Worm (Caenorhabditis elegans) whole organism, young adult: ENCODE data around the gene F21G4.6.

Source experiments
- B0019.2 ChIP-seq: fragments of 200-800 bp; sonication (Bioruptor generic); conservative IDR thresholded peaks from 2 replicates; pipeline ENCODE4 v1.3.6; 2022; ENCODE audit warnings: missing genetic modification reagents, missing genetic modification characterization, missing compliant biosample characterization
- B0035.1 ChIP-seq: sonication (generic microtip); optimal IDR thresholded peaks from 2 replicates; lab custom pipeline; 2016; ENCODE audit warnings: missing genetic modification characterization, mild to moderate bottlenecking, missing compliant biosample characterization, missing genotype, missing genetic modification reagents
- C06A6.2 ChIP-seq: fragments of 200-800 bp; sonication (Bioruptor generic); conservative IDR thresholded peaks from 2 replicates; pipeline ENCODE4 v1.3.6; 2022; ENCODE audit warnings: missing genetic modification characterization, missing compliant biosample characterization
- C17E4.6 ChIP-seq: fragments of 200-800 bp; sonication (Bioruptor generic); IDR thresholded peaks from 2 replicates; pipeline ENCODE4 v1.3.6; 2022; ENCODE audit warnings: missing genetic modification reagents, missing genetic modification characterization, missing compliant biosample characterization
- F10E7.11 ChIP-seq: sonication (generic microtip); optimal IDR thresholded peaks from 2 replicates; lab custom pipeline; 2017; ENCODE audit warnings: mild to moderate bottlenecking, missing genetic modification characterization, moderate library complexity, missing compliant biosample characterization
- F22D6.2 ChIP-seq: sonication (generic microtip); optimal IDR thresholded peaks from 2 replicates; lab custom pipeline; 2016; ENCODE audit warnings: mild to moderate bottlenecking, missing genetic modification characterization, missing compliant biosample characterization
- F57C9.4 ChIP-seq: sonication (generic microtip); optimal IDR thresholded peaks from 2 replicates; lab custom pipeline; 2017; ENCODE audit warnings: mild to moderate bottlenecking, missing genetic modification characterization, missing compliant biosample characterization
- T26A5.8 ChIP-seq: sonication (generic microtip); optimal IDR thresholded peaks from 2 replicates; lab custom pipeline; 2016; ENCODE audit warnings: missing genetic modification characterization, missing compliant biosample characterization
- Y53G8AR.9 ChIP-seq: fragments of 200-800 bp; sonication (Bioruptor generic); conservative IDR thresholded peaks from 2 replicates; pipeline ENCODE4 v1.3.6; 2022; ENCODE audit warnings: missing genetic modification reagents, missing genetic modification characterization, missing compliant biosample characterization
- akir-1 ChIP-seq: fragments of 200-800 bp; sonication (Bioruptor generic); optimal IDR thresholded peaks from 2 replicates; lab custom pipeline; 2018; ENCODE audit warnings: mild to moderate bottlenecking, missing genetic modification characterization, moderate library complexity, missing compliant biosample characterization
- aptf-2 ChIP-seq: fragments of 200-800 bp; sonication (Bioruptor generic); conservative IDR thresholded peaks from 2 replicates; pipeline ENCODE4 v1.3.6; 2022; ENCODE audit warnings: missing genetic modification reagents, missing genetic modification characterization, missing compliant biosample characterization
- aptf-3 ChIP-seq: fragments of 200-800 bp; sonication (Bioruptor generic); IDR thresholded peaks from 2 replicates; pipeline ENCODE4 v1.3.6; 2022; ENCODE audit warnings: missing genetic modification characterization, missing compliant biosample characterization
- atf-7 ChIP-seq: sonication (generic microtip); optimal IDR thresholded peaks from 2 replicates; lab custom pipeline; 2017; ENCODE audit warnings: mild to moderate bottlenecking, missing genetic modification characterization, missing compliant biosample characterization
- attf-3 ChIP-seq: fragments of 200-800 bp; sonication (Bioruptor generic); conservative IDR thresholded peaks from 2 replicates; pipeline ENCODE4 v1.3.6; 2022; ENCODE audit warnings: missing genetic modification reagents, missing genetic modification characterization, missing compliant biosample characterization
- bed-1 ChIP-seq: fragments of 200-800 bp; sonication (Bioruptor generic); IDR thresholded peaks from 2 replicates; pipeline ENCODE4 v1.3.6; 2022; ENCODE audit warnings: missing genetic modification reagents, missing genetic modification characterization, missing compliant biosample characterization
- ceh-91 ChIP-seq: fragments of 200-800 bp; sonication (Bioruptor generic); IDR thresholded peaks from 2 replicates; pipeline ENCODE4 v1.3.6; 2022; ENCODE audit warnings: missing genetic modification reagents, missing genetic modification characterization, missing compliant biosample characterization
- die-1 ChIP-seq: sonication (generic microtip); optimal IDR thresholded peaks from 2 replicates; lab custom pipeline; 2016; ENCODE audit warnings: missing genotype, mild to moderate bottlenecking, missing genetic modification characterization, missing compliant biosample characterization
- dox-1 ChIP-seq: fragments of 200-800 bp; sonication (Bioruptor generic); IDR thresholded peaks from 2 replicates; pipeline ENCODE4 v1.3.6; 2022; ENCODE audit warnings: missing genetic modification reagents, missing genetic modification characterization, missing compliant biosample characterization
- egl-18 ChIP-seq: fragments of 200-800 bp; sonication (Bioruptor generic); IDR thresholded peaks from 2 replicates; pipeline ENCODE4 v1.3.6; 2022; ENCODE audit warnings: missing genetic modification reagents, missing genetic modification characterization, missing compliant biosample characterization
- egl-44 ChIP-seq: fragments of 200-800 bp; sonication (Bioruptor generic); IDR thresholded peaks from 2 replicates; pipeline ENCODE4 v1.3.6; 2022; ENCODE audit warnings: missing genetic modification reagents, missing genetic modification characterization, missing compliant biosample characterization
- ekl-4 ChIP-seq: fragments of 200-800 bp; sonication (Bioruptor generic); IDR thresholded peaks from 2 replicates; pipeline ENCODE4 v1.3.6; 2022; ENCODE audit warnings: missing genetic modification reagents, missing genetic modification characterization, missing compliant biosample characterization
- gei-17 ChIP-seq: fragments of 200-800 bp; sonication (Bioruptor generic); optimal IDR thresholded peaks from 2 replicates; lab custom pipeline; 2018; ENCODE audit warnings: mild to moderate bottlenecking, missing genetic modification characterization, missing compliant biosample characterization
- hlh-26 ChIP-seq: fragments of 200-800 bp; sonication (Bioruptor generic); conservative IDR thresholded peaks from 2 replicates; pipeline ENCODE4 v1.3.6; 2022; ENCODE audit warnings: missing genetic modification reagents, missing genetic modification characterization, missing compliant biosample characterization
- hmg-1.2 ChIP-seq: fragments of 200-800 bp; sonication (Bioruptor generic); IDR thresholded peaks from 2 replicates; pipeline ENCODE4 v1.3.6; 2022; ENCODE audit warnings: missing genetic modification reagents, missing genetic modification characterization, missing compliant biosample characterization
- hsf-1 ChIP-seq: fragments of 200-800 bp; sonication (Bioruptor generic); IDR thresholded peaks from 2 replicates; pipeline ENCODE4 v1.3.6; 2022; ENCODE audit warnings: missing genetic modification reagents, missing genetic modification characterization, missing compliant biosample characterization
- lag-1 ChIP-seq: fragments of 200-800 bp; sonication (Bioruptor generic); IDR thresholded peaks from 2 replicates; pipeline ENCODE4 v1.3.6; 2022; ENCODE audit warnings: missing genetic modification reagents, missing genetic modification characterization, missing compliant biosample characterization
- lin-40 ChIP-seq: sonication (generic microtip); optimal IDR thresholded peaks from 2 replicates; lab custom pipeline; 2016; ENCODE audit warnings: missing genetic modification characterization, mild to moderate bottlenecking, missing compliant biosample characterization, missing genotype, missing genetic modification reagents
- lir-1 ChIP-seq: fragments of 200-800 bp; sonication (Bioruptor generic); conservative IDR thresholded peaks from 2 replicates; pipeline ENCODE4 v1.3.6; 2022; ENCODE audit warnings: missing genetic modification reagents, missing genetic modification characterization, missing compliant biosample characterization
- lsl-1 ChIP-seq: fragments of 200-800 bp; sonication (Bioruptor generic); optimal IDR thresholded peaks from 2 replicates; lab custom pipeline; 2018; ENCODE audit warnings: mild to moderate bottlenecking, missing genetic modification characterization, moderate library complexity, missing compliant biosample characterization
- lsy-27 ChIP-seq: sonication (generic microtip); optimal IDR thresholded peaks from 2 replicates; lab custom pipeline; 2017; ENCODE audit warnings: missing genetic modification characterization, mild to moderate bottlenecking, missing compliant biosample characterization, antibody characterized with exemption, missing genotype, borderline replicate concordance; ENCODE audit not compliant: insufficient read depth
- nfya-1 ChIP-seq: sonication (generic microtip); optimal IDR thresholded peaks from 2 replicates; lab custom pipeline; 2017; ENCODE audit warnings: antibody characterized with exemption, missing compliant biosample characterization, missing genetic modification characterization, borderline replicate concordance; ENCODE audit not compliant: insufficient read depth
- nfyb-1 ChIP-seq: fragments of 200-800 bp; sonication (Bioruptor generic); IDR thresholded peaks from 2 replicates; pipeline ENCODE4 v1.3.6; 2022; ENCODE audit warnings: missing genetic modification reagents, missing genetic modification characterization, missing compliant biosample characterization
- nhr-120 ChIP-seq: fragments of 200-800 bp; sonication (Bioruptor generic); IDR thresholded peaks from 2 replicates; pipeline ENCODE4 v1.3.6; 2022; ENCODE audit warnings: missing genetic modification characterization, missing compliant biosample characterization
- pha-4 ChIP-seq: fragments of 150-350 bp; sonication (generic microtip); optimal IDR thresholded peaks from 2 replicates; lab custom pipeline; 2014; ENCODE audit warnings: missing biosample characterization, missing genetic modification reagents, missing genetic modification characterization
- rec-8 ChIP-seq, 2 experiments: sonication (generic microtip); optimal IDR thresholded peaks; 2 replicates each; lab custom pipeline; 2016; ENCODE audit warnings: mild to moderate bottlenecking in 2 of 2, missing genetic modification characterization in 2 of 2, missing genetic modification reagents in 2 of 2, missing genotype in 2 of 2, missing biosample characterization in 1 of 2, missing compliant biosample characterization in 1 of 2, moderate library complexity in 1 of 2
- snpc-1.3 ChIP-seq: sonication (generic microtip); optimal IDR thresholded peaks from 2 replicates; lab custom pipeline; 2017; ENCODE audit warnings: missing genetic modification characterization, mild to moderate bottlenecking, missing compliant biosample characterization, antibody characterized with exemption, moderate library complexity, missing genotype, missing genetic modification reagents; ENCODE audit not compliant: insufficient read depth
- snpc-3.4 ChIP-seq: sonication (generic microtip); optimal IDR thresholded peaks from 2 replicates; lab custom pipeline; 2017; ENCODE audit warnings: missing genetic modification characterization, mild to moderate bottlenecking, missing compliant biosample characterization, antibody characterized with exemption, moderate library complexity, missing genotype, missing genetic modification reagents
- sptf-2 ChIP-seq: fragments of 200-800 bp; sonication (Bioruptor generic); optimal IDR thresholded peaks from 2 replicates; lab custom pipeline; 2018; ENCODE audit warnings: mild to moderate bottlenecking, missing genetic modification characterization, missing compliant biosample characterization
- zfh-2 ChIP-seq: fragments of 200-800 bp; sonication (Bioruptor generic); conservative IDR thresholded peaks from 2 replicates; pipeline ENCODE4 v1.3.6; 2022; ENCODE audit warnings: missing genetic modification reagents, missing genetic modification characterization, missing compliant biosample characterization
- zim-3 ChIP-seq: sonication (generic microtip); optimal IDR thresholded peaks from 2 replicates; lab custom pipeline; 2017; ENCODE audit warnings: mild to moderate bottlenecking, missing genetic modification characterization, moderate library complexity, missing compliant biosample characterization
- ztf-18 ChIP-seq: sonication (generic microtip); optimal IDR thresholded peaks from 2 replicates; lab custom pipeline; 2016; ENCODE audit warnings: missing genotype, mild to moderate bottlenecking, missing genetic modification characterization, missing compliant biosample characterization

F21G4.6 gene

ce11 chrX:9877117-9877516, 40.1 kb downstream of the F21G4.6 start, which contains the start of gene R07B1.9:
Gene R07B1.9, plus strand, starts transcription at chrX:9877417.
- TF ChIP-seq rec-8 (tag; optimal IDR thresholded peaks at IDR 0.05; lab: Kevin White, UChicago) (no peak), gei-17 (GFP tag; lab: Kevin White, UChicago) (no peak), B0035.1 (tag; lab: Kevin White, UChicago) (no peak), lin-40 (tag; lab: Kevin White, UChicago) (no peak), bed-1 (no peak), zfh-2 (GFP tag; lab: Robert Waterston, UW) (no peak), nfyb-1 (GFP tag; lab: Robert Waterston, UW) (no peak), C17E4.6 (GFP tag; lab: Robert Waterston, UW) (no peak), aptf-3 (no peak), ceh-91 (GFP tag; lab: Robert Waterston, UW) (no peak), ekl-4 (no peak), F57C9.4 (tag; lab: Kevin White, UChicago) (no peak), egl-18 (no peak), lag-1 (GFP tag; lab: Robert Waterston, UW) (no peak), lir-1 (GFP tag; lab: Robert Waterston, UW) (no peak), zim-3 (no peak)

- TF ChIP-seq snpc-3.4 (tag; lab: Kevin White, UChicago) (no peak), Y53G8AR.9 (GFP tag; lab: Robert Waterston, UW) (no peak), hmg-1.2 (GFP tag; lab: Robert Waterston, UW) (no peak), F10E7.11 (no peak), die-1 (tag; lab: Kevin White, UChicago) (no peak), lsl-1 (no peak), ceh-91 (GFP tag; lab: Robert Waterston, UW) (no peak), lin-40 (tag; lab: Kevin White, UChicago) (no peak), attf-3 (GFP tag; lab: Robert Waterston, UW) (no peak), T26A5.8 (tag; lab: Kevin White, UChicago) (no peak), egl-44 (GFP tag; lab: Robert Waterston, UW) (no peak), lsy-27 (tag; lab: Kevin White, UChicago) (no peak)
These were observed 44.7 kb downstream of the F21G4.6 start, which contains the start of gene R07B1.8 for ce11 chrX:9872554-9872953. Gene R07B1.8, minus strand, starts transcription at chrX:9872654.

ce11 chrX:9869522-9869921, 47.7 kb downstream of the F21G4.6 start, which contains the start of gene R07B1.13:
Gene R07B1.13, plus strand, starts transcription at chrX:9869822.
- TF ChIP-seq sptf-2: no peak
- no peak for TF ChIP-seq nfya-1 (tag; lab: Kevin White, UChicago)
- TF ChIP-seq aptf-2 (GFP tag; lab: Robert Waterston, UW): no peak
- no peak for TF ChIP-seq hlh-26 (GFP tag; lab: Robert Waterston, UW)
- no peak for TF ChIP-seq snpc-1.3 (tag; lab: Kevin White, UChicago)
- no peak for TF ChIP-seq akir-1 (GFP tag; lab: Kevin White, UChicago)
- TF ChIP-seq atf-7 (tag; lab: Kevin White, UChicago): no peak
- no peak for TF ChIP-seq dox-1 (GFP tag; lab: Robert Waterston, UW)
- TF ChIP-seq C17E4.6 (GFP tag; lab: Robert Waterston, UW): no peak
- TF ChIP-seq nhr-120 (GFP tag; lab: Robert Waterston, UW): no peak
- TF ChIP-seq pha-4 (tag; lab: Kevin White, UChicago): no peak
- TF ChIP-seq hsf-1 (GFP tag; lab: Robert Waterston, UW): no peak
- TF ChIP-seq F22D6.2 (tag; lab: Kevin White, UChicago): no peak
- TF ChIP-seq B0019.2 (GFP tag; lab: Robert Waterston, UW): no peak
- TF ChIP-seq C06A6.2: no peak
- TF ChIP-seq ztf-18 (tag; lab: Kevin White, UChicago): no peak
- no peak for TF ChIP-seq die-1 (tag; lab: Kevin White, UChicago)
- TF ChIP-seq, all 124 proteins: peak for 0
